Fruit fly (Drosophila melanogaster): Measurements from ENCODE around the gene CG3061.
A peak's percentile ranks its signal among the peaks of the same experiment; 100 is the strongest.

The CG3061 gene

dm6 chr3R:14026212-14026952 lies 5.8 kb upstream of the CG3061 start (continued):
- TF ChIP-seq Vsx1 (GFP tag; optimal IDR thresholded peaks at IDR 0.05) (peak; percentile 27), Pdp1 (GFP tag; optimal IDR thresholded peaks at IDR 0.05) (peak in 1 of 2 experiments; percentile 26), CG2712 (tag; optimal IDR thresholded peaks at IDR 0.05) (peak; percentile 18), CG7839 (tag; optimal IDR thresholded peaks at IDR 0.05) (no peak), shn (GFP tag; optimal IDR thresholded peaks at IDR 0.05) (no peak), grau (tag; optimal IDR thresholded peaks at IDR 0.05) (peak; percentile 29), CG34376 (GFP tag; optimal IDR thresholded peaks at IDR 0.05) (peak; percentile 64), H15 (GFP tag; IDR thresholded peaks at IDR 0.05) (no peak), chinmo (GFP tag; IDR thresholded peaks at IDR 0.05; ENCODE audit: partially characterized antibody) (peak; percentile 81; the same call in 1 of the 4 replicates), Meics (GFP tag; optimal IDR thresholded peaks at IDR 0.05) (peak; percentile 9), Sox100B (GFP tag; optimal IDR thresholded peaks at IDR 0.05) (peak; percentile 33), gem (tag; optimal IDR thresholded peaks at IDR 0.05) (peak; percentile 29), Dek (tag; optimal IDR thresholded peaks at IDR 0.05) (peak; percentile 22), insv (GFP tag; optimal IDR thresholded peaks at IDR 0.05) (peak; percentile 99 to 100), CG4404 (GFP tag; IDR thresholded peaks at IDR 0.05) (no peak), CG12071 (GFP tag; optimal IDR thresholded peaks at IDR 0.05) (peak; percentile 40), Sry-β (GFP tag; optimal IDR thresholded peaks at IDR 0.05) (peak; percentile 92), CG15269 (tag; optimal IDR thresholded peaks at IDR 0.05) (peak; percentile 0), Trl (optimal IDR thresholded peaks at IDR 0.05) (peak; percentile 45 to 75), Trl (GFP tag; optimal IDR thresholded peaks at IDR 0.05) (no peak), odd (GFP tag; optimal IDR thresholded peaks at IDR 0.05) (no peak), stc (GFP tag; IDR thresholded peaks at IDR 0.05) (0 out of 2 replicates have a peak, but pooled peaks have one; percentile 16), CoRest (tag; optimal IDR thresholded peaks at IDR 0.05) (peak; percentile 26), gcm2 (GFP tag; optimal IDR thresholded peaks at IDR 0.05) (no peak), trem (tag; optimal IDR thresholded peaks at IDR 0.05) (peak; percentile 7), klu (GFP tag; IDR thresholded peaks at IDR 0.05) (no peak), CG7556 (GFP tag; optimal IDR thresholded peaks at IDR 0.05) (peak; percentile 20), row (GFP tag; IDR thresholded peaks at IDR 0.05) (peak; percentile 69), Stat92E (GFP tag; optimal IDR thresholded peaks at IDR 0.05) (peak in 1 of 3 experiments; percentile 65), Hmx (GFP tag; optimal IDR thresholded peaks at IDR 0.05) (peak; percentile 32), oc (tag; optimal IDR thresholded peaks at IDR 0.05) (peak; percentile 62), zen (tag; optimal IDR thresholded peaks at IDR 0.05) (peak; percentile 81), CG18262 (tag; optimal IDR thresholded peaks at IDR 0.05) (no peak), abd-A (tag; optimal IDR thresholded peaks at IDR 0.05) (peak; percentile 42), exex (tag; optimal IDR thresholded peaks at IDR 0.05) (peak; percentile 70), CG2129 (GFP tag; IDR thresholded peaks at IDR 0.05; ENCODE audit: partially characterized antibody) (no peak), sd (tag; optimal IDR thresholded peaks at IDR 0.05) (peak; percentile 6), sens (GFP tag) (peak; percentile 34), NfI (GFP tag; optimal IDR thresholded peaks at IDR 0.05) (no peak), Ssrp (tag; optimal IDR thresholded peaks at IDR 0.05) (peak; percentile 5), eve (GFP tag; optimal IDR thresholded peaks at IDR 0.05) (no peak), CG14441 (GFP tag; IDR thresholded peaks at IDR 0.05) (no peak), CG2678 (tag; optimal IDR thresholded peaks at IDR 0.05) (peak; percentile 11), ftz-f1 (GFP tag; optimal IDR thresholded peaks at IDR 0.05) (peak; percentile 91), Med (GFP tag) (peak; percentile 27), Ets97D (GFP tag; optimal IDR thresholded peaks at IDR 0.05) (no peak), CG2199 (GFP tag; IDR thresholded peaks at IDR 0.05) (0 out of 3 replicates have a peak, but pooled peaks have one; percentile 63), CG17361 (GFP tag; IDR thresholded peaks at IDR 0.05) (0 out of 3 replicates have a peak, but pooled peaks have one; percentile 22)
